Worm (Caenorhabditis elegans) whole organism, midembryonic: ENCODE measurements around the gene F56D6.22.

Experiments
- T22C8.4 ChIP-seq: fragments of 200-800 bp; sonication (Bioruptor generic); IDR thresholded peaks from 2 replicates; pipeline ENCODE4 v1.3.6; 2022; ENCODE audit warnings: missing genetic modification characterization, missing compliant biosample characterization
- cog-1 ChIP-seq: sonication (generic microtip); optimal IDR thresholded peaks from 2 replicates; lab custom pipeline; 2016; ENCODE audit warnings: missing genetic modification characterization, missing compliant biosample characterization
- flt-1 ChIP-seq: fragments of 200-800 bp; sonication (Bioruptor generic); IDR thresholded peaks from 2 replicates; pipeline ENCODE4 v1.3.6; 2022; ENCODE audit warnings: missing genetic modification characterization, missing compliant biosample characterization
- klf-2 ChIP-seq: fragments of 200-800 bp; sonication (Bioruptor generic); conservative IDR thresholded peaks from 2 replicates; pipeline ENCODE4 v1.3.6; 2022; ENCODE audit warnings: missing genetic modification reagents, missing genetic modification characterization, missing compliant biosample characterization
- med-1 ChIP-seq: sonication (generic microtip); optimal IDR thresholded peaks from 2 replicates; lab custom pipeline; 2017; ENCODE audit warnings: missing genetic modification characterization, mild to moderate bottlenecking, missing compliant biosample characterization, antibody characterized with exemption, missing genetic modification reagents; ENCODE audit not compliant: insufficient read depth
- ref-1 ChIP-seq: fragments of 200-800 bp; sonication (Bioruptor generic); conservative IDR thresholded peaks from 2 replicates; pipeline ENCODE4 v1.3.6; 2022; ENCODE audit warnings: missing genetic modification reagents, missing genetic modification characterization, missing compliant biosample characterization
- tab-1 ChIP-seq: fragments of 200-800 bp; sonication (Bioruptor generic); IDR thresholded peaks from 2 replicates; pipeline ENCODE4 v1.3.6; 2022; ENCODE audit warnings: missing genetic modification characterization, missing compliant biosample characterization
- ztf-23 ChIP-seq: fragments of 200-800 bp; sonication (Bioruptor generic); IDR thresholded peaks from 2 replicates; pipeline ENCODE4 v1.3.6; 2022; ENCODE audit warnings: missing genetic modification reagents, missing genetic modification characterization, missing compliant biosample characterization
- ztf-29 ChIP-seq: fragments of 200-800 bp; sonication (Bioruptor generic); IDR thresholded peaks from 2 replicates; pipeline ENCODE4 v1.3.6; 2022; ENCODE audit warnings: missing genetic modification reagents, missing genetic modification characterization, missing compliant biosample characterization

The F56D6.22 gene

DNA sequence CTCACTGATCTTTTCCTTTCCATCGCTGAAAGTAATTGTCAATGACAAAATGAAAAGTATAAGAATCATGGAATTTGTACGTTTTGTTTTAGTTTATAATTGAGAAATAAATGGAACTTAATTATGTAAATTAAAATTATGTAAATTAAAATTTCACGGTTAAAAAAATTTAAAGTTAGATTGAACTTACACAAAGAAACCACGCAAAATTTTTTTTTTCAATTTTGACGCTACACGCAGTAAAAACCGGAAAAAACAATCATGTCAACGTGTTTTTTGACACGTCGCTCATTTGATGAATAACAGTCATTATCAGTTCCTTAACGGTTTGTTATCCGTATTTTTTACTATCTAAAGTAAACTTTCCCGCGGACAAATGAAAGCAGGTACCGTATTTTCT lies 26.3 kb downstream of the F56D6.22 start, which contains the start of the genes F37C4.8 and oac-23:
Gene F37C4.8, minus strand, starts transcription at position 101 of the 400 bp plus-strand sequence.
Gene oac-23, plus strand, starts transcription at position 323 of the 400 bp plus-strand sequence.
- TF ChIP-seq ztf-29 (GFP tag; lab: Robert Waterston, UW) (no peak), cog-1 (tag; lab: Kevin White, UChicago) (no peak), klf-2 (GFP tag; lab: Robert Waterston, UW) (no peak), tab-1 (GFP tag; lab: Robert Waterston, UW) (no peak), ref-1 (GFP tag; lab: Robert Waterston, UW) (no peak), T22C8.4 (GFP tag; lab: Robert Waterston, UW) (no peak), ztf-23 (GFP tag; lab: Robert Waterston, UW) (no peak), flt-1 (no peak), med-1 (GFP tag; lab: Kevin White, UChicago) (no peak)

DNA sequence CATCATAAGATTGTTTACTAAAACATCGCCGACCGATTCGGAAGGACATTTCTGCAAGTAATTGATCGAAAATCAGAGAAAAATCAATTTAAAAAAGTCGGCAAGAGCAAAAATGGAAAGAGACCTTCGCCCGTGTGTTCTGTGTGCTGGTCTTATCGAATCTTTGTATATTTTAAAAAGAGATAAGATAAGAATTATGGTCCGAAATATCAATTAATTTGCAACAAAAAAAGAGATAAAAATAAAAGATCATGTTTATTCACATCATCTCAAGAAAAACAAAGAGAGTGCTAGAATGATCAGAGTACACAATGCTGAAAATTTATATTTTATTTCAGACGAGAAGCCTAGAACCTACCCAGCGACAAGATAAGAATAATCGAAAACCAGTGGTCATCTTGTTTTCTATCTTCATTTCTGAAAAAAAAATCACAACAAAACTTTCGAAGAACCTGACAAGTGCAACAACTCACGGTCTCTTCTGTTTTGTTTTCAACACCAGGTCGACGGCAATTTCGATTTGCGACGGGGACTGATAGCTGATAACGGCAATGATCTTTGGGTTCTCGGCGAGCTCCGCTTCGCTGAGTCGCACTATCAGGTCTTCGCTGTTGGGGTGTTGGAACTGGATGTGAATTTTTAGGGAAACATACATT lies 29.0 kb downstream of the F56D6.22 start, which contains the start of gene F37C4.6:
Gene F37C4.6, minus strand, starts transcription at position 51 of the 656 bp plus-strand sequence.
- TF ChIP-seq ztf-29 (GFP tag; lab: Robert Waterston, UW) (no peak), T22C8.4 (GFP tag; lab: Robert Waterston, UW) (no peak), ref-1 (GFP tag; lab: Robert Waterston, UW) (no peak), cog-1 (tag; lab: Kevin White, UChicago) (no peak), tab-1 (GFP tag; lab: Robert Waterston, UW) (no peak), klf-2 (GFP tag; lab: Robert Waterston, UW) (no peak), flt-1 (no peak), ztf-23 (GFP tag; lab: Robert Waterston, UW) (no peak), med-1 (GFP tag; lab: Kevin White, UChicago) (no peak)

DNA sequence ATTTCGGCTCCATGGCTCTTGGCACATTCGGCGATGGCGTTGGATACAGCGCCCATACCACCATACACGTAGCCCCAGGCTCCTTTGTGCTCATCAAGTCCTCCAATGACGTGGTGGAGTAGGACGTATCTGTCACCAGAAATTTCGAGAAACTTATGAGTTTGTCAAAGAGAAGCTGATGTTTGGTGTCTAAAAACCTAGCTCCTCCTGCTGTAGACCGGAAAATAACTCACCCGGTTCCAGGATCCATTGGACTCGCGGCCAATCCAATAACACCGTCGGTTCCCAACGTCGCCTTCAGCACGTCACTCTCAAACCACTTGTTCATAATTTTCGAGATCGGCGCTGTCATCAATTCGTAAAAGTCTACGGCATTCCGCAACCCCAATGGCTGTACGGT lies 30.5 kb downstream of the F56D6.22 start:
- TF ChIP-seq flt-1 (no peak), T22C8.4 (GFP tag; lab: Robert Waterston, UW) (no peak), ztf-29 (GFP tag; lab: Robert Waterston, UW) (no peak), ztf-23 (GFP tag; lab: Robert Waterston, UW) (no peak), cog-1 (tag; lab: Kevin White, UChicago) (no peak), klf-2 (GFP tag; lab: Robert Waterston, UW) (no peak), med-1 (GFP tag; lab: Kevin White, UChicago) (no peak), tab-1 (GFP tag; lab: Robert Waterston, UW) (no peak), ref-1 (GFP tag; lab: Robert Waterston, UW) (no peak)

DNA sequence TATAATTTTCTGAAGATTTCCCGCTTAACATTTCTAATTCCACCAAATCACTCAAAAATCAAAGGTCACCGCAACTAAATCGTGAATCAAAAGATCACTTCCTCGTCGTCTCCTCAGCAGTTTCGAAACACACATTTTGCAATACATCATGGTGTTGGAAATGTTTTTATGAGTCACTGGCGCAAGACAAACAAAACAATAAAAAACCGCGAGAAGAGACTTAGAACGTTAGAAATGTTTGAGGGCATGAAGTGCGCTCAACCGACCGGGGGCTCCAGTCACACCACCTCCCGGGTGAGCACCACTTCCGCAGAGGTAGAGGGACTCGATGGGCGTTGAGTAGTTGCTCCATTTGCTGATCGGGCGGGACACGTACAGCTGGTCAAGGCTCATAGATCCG lies 32.1 kb downstream of the F56D6.22 start:
- TF ChIP-seq ref-1 (GFP tag; lab: Robert Waterston, UW): no peak

DNA sequence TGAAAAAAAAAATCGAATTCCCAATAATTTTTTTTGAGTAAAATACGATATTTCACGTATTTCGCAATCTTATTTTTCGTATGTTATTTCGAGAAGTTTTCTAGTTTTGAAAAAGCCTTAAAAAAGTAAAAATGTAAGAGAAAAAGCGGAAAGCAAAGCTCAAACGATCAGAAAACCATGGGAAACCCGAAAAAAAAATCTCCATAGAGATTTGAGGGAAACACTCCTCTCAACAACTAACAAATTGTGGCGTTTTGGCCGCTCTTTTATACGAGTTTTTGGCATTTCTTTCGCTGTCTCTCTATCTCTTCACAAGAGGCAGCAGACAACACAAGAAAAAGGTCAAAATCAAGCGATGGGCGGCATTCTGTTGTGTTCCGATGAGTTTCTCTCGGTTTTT lies 33.0 kb downstream of the F56D6.22 start:
- TF ChIP-seq ref-1 (GFP tag; lab: Robert Waterston, UW): no peak
- TF ChIP-seq flt-1: no peak
- no peak for TF ChIP-seq T22C8.4 (GFP tag; lab: Robert Waterston, UW)
- no peak for TF ChIP-seq klf-2 (GFP tag; lab: Robert Waterston, UW)
- no peak for TF ChIP-seq cog-1 (tag; lab: Kevin White, UChicago)
- no peak for TF ChIP-seq med-1 (GFP tag; lab: Kevin White, UChicago)
- no peak for TF ChIP-seq ztf-29 (GFP tag; lab: Robert Waterston, UW)
- no peak for TF ChIP-seq tab-1 (GFP tag; lab: Robert Waterston, UW)
- TF ChIP-seq ztf-23 (GFP tag; lab: Robert Waterston, UW): no peak

- no peak for TF ChIP-seq cog-1 (tag; lab: Kevin White, UChicago)
- TF ChIP-seq med-1 (GFP tag; lab: Kevin White, UChicago): no peak
- TF ChIP-seq tab-1 (GFP tag; lab: Robert Waterston, UW): no peak
- TF ChIP-seq ref-1 (GFP tag; lab: Robert Waterston, UW): no peak
- TF ChIP-seq klf-2 (GFP tag; lab: Robert Waterston, UW): no peak
- TF ChIP-seq ztf-29 (GFP tag; lab: Robert Waterston, UW): no peak
- TF ChIP-seq T22C8.4 (GFP tag; lab: Robert Waterston, UW): no peak
- TF ChIP-seq ztf-23 (GFP tag; lab: Robert Waterston, UW): no peak
Measured at ce11 chrIV:3873706-3874105, 33.7 kb downstream of the F56D6.22 start, which contains the start of gene F37C4.5. F37C4.5 (minus strand) TSS chrIV:3873806.

- TF ChIP-seq klf-2 (GFP tag; lab: Robert Waterston, UW): no peak
- TF ChIP-seq flt-1: no peak
- no peak for TF ChIP-seq tab-1 (GFP tag; lab: Robert Waterston, UW)
- no peak for TF ChIP-seq ref-1 (GFP tag; lab: Robert Waterston, UW)
- TF ChIP-seq ztf-29 (GFP tag; lab: Robert Waterston, UW): no peak
- no peak for TF ChIP-seq cog-1 (tag; lab: Kevin White, UChicago)
- TF ChIP-seq T22C8.4 (GFP tag; lab: Robert Waterston, UW): no peak
- no peak for TF ChIP-seq ztf-23 (GFP tag; lab: Robert Waterston, UW)
Measured at ce11 chrIV:3873195-3873594, 34.2 kb downstream of the F56D6.22 start.

- no peak for TF ChIP-seq T22C8.4 (GFP tag; lab: Robert Waterston, UW)
- no peak for TF ChIP-seq cog-1 (tag; lab: Kevin White, UChicago)
- no peak for TF ChIP-seq ref-1 (GFP tag; lab: Robert Waterston, UW)
- no peak for TF ChIP-seq ztf-29 (GFP tag; lab: Robert Waterston, UW)
- TF ChIP-seq tab-1 (GFP tag; lab: Robert Waterston, UW): no peak
- TF ChIP-seq klf-2 (GFP tag; lab: Robert Waterston, UW): no peak
- TF ChIP-seq ztf-23 (GFP tag; lab: Robert Waterston, UW): no peak
- no peak for TF ChIP-seq flt-1
- TF ChIP-seq med-1 (GFP tag; lab: Kevin White, UChicago): no peak
Measured at ce11 chrIV:3869875-3870274, 37.5 kb downstream of the F56D6.22 start.

DNA sequence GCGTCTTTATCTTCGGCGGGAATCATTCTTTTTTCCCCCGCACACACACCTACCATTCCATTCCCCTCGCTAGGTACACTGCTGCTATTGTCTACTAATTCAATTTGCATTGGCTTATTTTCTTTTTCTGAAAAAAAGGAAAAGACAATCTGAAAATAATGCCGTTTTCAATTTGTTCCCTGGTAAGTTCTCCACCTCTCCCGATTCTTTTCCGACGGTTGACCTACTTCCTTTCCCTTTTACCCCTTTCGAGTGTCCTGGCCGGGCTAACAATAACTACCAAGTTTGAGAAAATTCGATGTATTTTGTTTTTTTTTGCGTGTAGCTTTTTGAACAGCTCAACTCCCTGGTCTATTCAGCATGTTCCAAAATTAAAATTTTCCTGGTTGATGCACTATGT lies 40.2 kb downstream of the F56D6.22 start, which contains the start of gene F37C4.4:
Gene F37C4.4, plus strand, starts transcription at position 58 of the 400 bp plus-strand sequence.
- TF ChIP-seq ref-1 (GFP tag; lab: Robert Waterston, UW) (no peak), flt-1 (no peak), ztf-23 (GFP tag; lab: Robert Waterston, UW) (no peak), T22C8.4 (GFP tag; lab: Robert Waterston, UW) (no peak), cog-1 (tag; lab: Kevin White, UChicago) (no peak), tab-1 (GFP tag; lab: Robert Waterston, UW) (no peak), ztf-29 (GFP tag; lab: Robert Waterston, UW) (no peak), klf-2 (GFP tag; lab: Robert Waterston, UW) (no peak), med-1 (GFP tag; lab: Kevin White, UChicago) (no peak)
